Worm (Caenorhabditis elegans): Measurements from ENCODE around the gene col-186.

col-186 gene

DNA sequence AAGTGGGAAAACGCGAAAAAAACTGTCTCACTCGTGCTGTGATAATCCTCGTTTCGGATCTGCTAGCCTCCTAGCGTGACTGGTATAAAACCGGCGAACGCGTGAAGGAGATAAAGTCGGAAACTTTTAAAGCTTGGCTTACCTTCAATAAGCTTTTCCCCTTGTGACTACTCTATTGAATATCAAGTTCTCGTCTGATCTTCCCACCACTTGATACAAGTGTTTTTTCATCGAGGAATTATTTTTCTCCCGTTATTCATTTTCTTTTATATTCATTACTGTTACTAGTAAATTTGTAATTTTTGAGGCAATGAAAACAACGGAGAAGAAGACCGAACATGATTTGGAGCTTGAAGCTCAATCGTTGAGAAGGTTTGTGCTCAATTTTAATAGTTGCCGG, at the start of gene col-186:
TSS of gene col-186 (plus strand) at position 301 of the 400 bp plus-strand sequence.
- TF ChIP-seq nhr-77 (tag; optimal IDR thresholded peaks at IDR 0.05) = no peak

- TF ChIP-seq nfya-1 (tag; optimal IDR thresholded peaks at IDR 0.05; ENCODE audit: insufficient read depth) (no peak), mdl-1 (tag; optimal IDR thresholded peaks at IDR 0.05) (no peak), sea-2 (GFP tag; optimal IDR thresholded peaks at IDR 0.05) (no peak), elt-2 (tag; optimal IDR thresholded peaks at IDR 0.05) (no peak), jun-1 (tag; optimal IDR thresholded peaks at IDR 0.05) (no peak)
Measured at ce11 chrX:15902835-15903234, 48.5 kb upstream of the col-186 start.

ce11 chrX:15910328-15910727, 41.0 kb upstream of the col-186 start, which contains the start of gene npr-33:
Gene npr-33, plus strand, starts transcription at chrX:15910628.
- TF ChIP-seq mdl-1 (tag; optimal IDR thresholded peaks at IDR 0.05) (no peak), nhr-12 (tag; optimal IDR thresholded peaks at IDR 0.05) (no peak), nhr-237 (tag; optimal IDR thresholded peaks at IDR 0.05) (no peak), ztf-11 (tag; optimal IDR thresholded peaks at IDR 0.05) (no peak), unc-39 (tag; optimal IDR thresholded peaks at IDR 0.05) (no peak), ceh-9 (tag; optimal IDR thresholded peaks at IDR 0.05) (no peak), lin-39 (tag; optimal IDR thresholded peaks at IDR 0.05) (no peak), elt-3 (tag; optimal IDR thresholded peaks at IDR 0.05) (no peak), daf-12 (tag; optimal IDR thresholded peaks at IDR 0.05) (no peak), tbx-2 (tag; optimal IDR thresholded peaks at IDR 0.05) (no peak), mml-1 (tag; optimal IDR thresholded peaks at IDR 0.05) (no peak), unc-62 (GFP tag; optimal IDR thresholded peaks at IDR 0.05) (no peak), hmg-11 (tag; optimal IDR thresholded peaks at IDR 0.05) (no peak), jun-1 (tag; optimal IDR thresholded peaks at IDR 0.05) (no peak), ama-1 (optimal IDR thresholded peaks at IDR 0.05) (no peak), snpc-4 (tag; optimal IDR thresholded peaks at IDR 0.05) (no peak), ztf-4 (tag; optimal IDR thresholded peaks at IDR 0.05) (no peak), eor-1 (tag; optimal IDR thresholded peaks at IDR 0.05) (no peak), R02D3.7 (tag; optimal IDR thresholded peaks at IDR 0.05) (no peak), nhr-43 (tag; optimal IDR thresholded peaks at IDR 0.05; ENCODE audit: poor library complexity, severe bottlenecking) (no peak)

DNA sequence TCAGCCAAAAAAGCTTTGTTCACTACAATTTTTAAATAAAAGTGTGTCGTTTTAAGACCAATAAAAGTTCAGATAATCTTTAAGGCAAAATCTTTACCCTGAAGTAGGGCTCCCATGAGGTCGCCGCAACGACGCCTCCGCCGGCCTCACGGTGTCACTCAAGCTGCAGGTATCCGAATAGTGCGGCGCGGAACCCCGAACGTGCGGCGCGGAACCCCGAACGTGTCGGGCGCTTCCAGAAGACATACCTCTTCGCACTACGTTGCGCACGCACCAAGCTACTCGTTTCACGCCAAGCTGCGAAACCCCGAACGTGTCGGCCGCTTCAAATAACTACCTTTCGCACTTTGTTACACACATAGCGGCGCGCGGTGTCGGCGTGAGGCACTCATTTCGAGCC, 38.5 kb upstream of the col-186 start:
- no peak for TF ChIP-seq nfya-1 (tag; optimal IDR thresholded peaks at IDR 0.05; ENCODE audit: insufficient read depth)
- no peak for TF ChIP-seq aly-2 (tag; optimal IDR thresholded peaks at IDR 0.05)
- no peak for TF ChIP-seq nhr-23 (tag; optimal IDR thresholded peaks at IDR 0.05)
- no peak for TF ChIP-seq ama-1 (optimal IDR thresholded peaks at IDR 0.05)
- no peak for TF ChIP-seq nhr-43 (tag; optimal IDR thresholded peaks at IDR 0.05; ENCODE audit: poor library complexity, severe bottlenecking)
- TF ChIP-seq nhr-77 (tag; optimal IDR thresholded peaks at IDR 0.05) = no peak
- TF ChIP-seq nhr-12 (tag; optimal IDR thresholded peaks at IDR 0.05) = no peak
- TF ChIP-seq unc-39 (tag; optimal IDR thresholded peaks at IDR 0.05) = no peak

ce11 chrX:15915774-15916173, 35.5 kb upstream of the col-186 start:
- no peak for TF ChIP-seq nhr-43 (tag; optimal IDR thresholded peaks at IDR 0.05; ENCODE audit: poor library complexity, severe bottlenecking)
- no peak for TF ChIP-seq nhr-28 (tag; optimal IDR thresholded peaks at IDR 0.05)
- no peak for TF ChIP-seq ama-1 (optimal IDR thresholded peaks at IDR 0.05)
- no peak for TF ChIP-seq pqm-1 (tag; optimal IDR thresholded peaks at IDR 0.05)
- TF ChIP-seq eor-1 (tag; optimal IDR thresholded peaks at IDR 0.05) = no peak
- TF ChIP-seq snpc-4 (tag; optimal IDR thresholded peaks at IDR 0.05) = no peak
- no peak for TF ChIP-seq elt-2 (tag; optimal IDR thresholded peaks at IDR 0.05)
- TF ChIP-seq ceh-16 (tag; optimal IDR thresholded peaks at IDR 0.05) = no peak
- no peak for TF ChIP-seq nhr-23 (tag; optimal IDR thresholded peaks at IDR 0.05)
- TF ChIP-seq nhr-25 (tag; optimal IDR thresholded peaks at IDR 0.05) = no peak
- TF ChIP-seq lsy-12 (tag; optimal IDR thresholded peaks at IDR 0.05) = no peak
- TF ChIP-seq ZK546.5 (tag; optimal IDR thresholded peaks at IDR 0.05) = no peak
- no peak for TF ChIP-seq lin-15B (tag; optimal IDR thresholded peaks at IDR 0.05)
- TF ChIP-seq nhr-67 (tag; optimal IDR thresholded peaks at IDR 0.05) = no peak
- TF ChIP-seq ztf-4 (tag; optimal IDR thresholded peaks at IDR 0.05) = no peak
- TF ChIP-seq sea-2 (GFP tag; optimal IDR thresholded peaks at IDR 0.05) = no peak
- TF ChIP-seq daf-12 (tag; optimal IDR thresholded peaks at IDR 0.05) = no peak
- TF ChIP-seq fos-1 (tag; optimal IDR thresholded peaks at IDR 0.05) = no peak
- TF ChIP-seq elt-1 (tag; optimal IDR thresholded peaks at IDR 0.05) = no peak

Data from whole organism, L3 larva.